Fruit fly (Drosophila melanogaster): Measurements from ENCODE around the gene CG8260.
A peak's percentile ranks its signal among the peaks of the same experiment; 100 is the strongest.

Gene CG8260

dm6 chrX:15769457-15769856, 13.3 kb downstream of the CG8260 start, which contains the start of gene CG33172 (continued):
- TF ChIP-seq CG9797 (GFP tag; optimal IDR thresholded peaks at IDR 0.05): peak; percentile 56
- no peak for TF ChIP-seq Fer1 (GFP tag; optimal IDR thresholded peaks at IDR 0.05)
- no peak for TF ChIP-seq CG13424 (tag; optimal IDR thresholded peaks at IDR 0.05)
- no peak for TF ChIP-seq CG18764 (GFP tag; optimal IDR thresholded peaks at IDR 0.05)
- TF ChIP-seq CG16815 (GFP tag; optimal IDR thresholded peaks at IDR 0.05): no peak
- no peak for TF ChIP-seq CG32767 (GFP tag; IDR thresholded peaks at IDR 0.05)
- TF ChIP-seq Abd-B (GFP tag; optimal IDR thresholded peaks at IDR 0.05): no peak
- TF ChIP-seq CG15073 (GFP tag; optimal IDR thresholded peaks at IDR 0.05): no peak
- no peak for TF ChIP-seq CG4360 (GFP tag; IDR thresholded peaks at IDR 0.05)
- no peak for TF ChIP-seq CG30403 (GFP tag; optimal IDR thresholded peaks at IDR 0.05)
- no peak for TF ChIP-seq Tbp (GFP tag; optimal IDR thresholded peaks at IDR 0.05)
- no peak for TF ChIP-seq CG6683 (GFP tag; optimal IDR thresholded peaks at IDR 0.05)
- TF ChIP-seq emc (GFP tag; optimal IDR thresholded peaks at IDR 0.05): no peak
- no peak for TF ChIP-seq Mrtf (GFP tag; IDR thresholded peaks at IDR 0.05)
- no peak for TF ChIP-seq wek (GFP tag; optimal IDR thresholded peaks at IDR 0.05)
- no peak for TF ChIP-seq Poxn (GFP tag; IDR thresholded peaks at IDR 0.05)
- no peak for TF ChIP-seq vnd (GFP tag; IDR thresholded peaks at IDR 0.05; ENCODE audit: partially characterized antibody)
- TF ChIP-seq CG12659 (GFP tag; optimal IDR thresholded peaks at IDR 0.05): no peak
- TF ChIP-seq rib (GFP tag; IDR thresholded peaks at IDR 0.05): no peak
- TF ChIP-seq CG2875 (GFP tag; optimal IDR thresholded peaks at IDR 0.05): no peak
- TF ChIP-seq onecut (GFP tag; IDR thresholded peaks at IDR 0.05): no peak
- peak; percentile 86 for TF ChIP-seq E2f2 (GFP tag; IDR thresholded peaks at IDR 0.05)
- TF ChIP-seq run (tag; optimal IDR thresholded peaks at IDR 0.05): no peak
- TF ChIP-seq CG8290 (GFP tag; optimal IDR thresholded peaks at IDR 0.05): no peak
- no peak for TF ChIP-seq CG8290 (tag; optimal IDR thresholded peaks at IDR 0.05)
- no peak for TF ChIP-seq CG18619 (GFP tag; optimal IDR thresholded peaks at IDR 0.05)
- TF ChIP-seq NK7.1 (GFP tag; optimal IDR thresholded peaks at IDR 0.05): no peak

DNA sequence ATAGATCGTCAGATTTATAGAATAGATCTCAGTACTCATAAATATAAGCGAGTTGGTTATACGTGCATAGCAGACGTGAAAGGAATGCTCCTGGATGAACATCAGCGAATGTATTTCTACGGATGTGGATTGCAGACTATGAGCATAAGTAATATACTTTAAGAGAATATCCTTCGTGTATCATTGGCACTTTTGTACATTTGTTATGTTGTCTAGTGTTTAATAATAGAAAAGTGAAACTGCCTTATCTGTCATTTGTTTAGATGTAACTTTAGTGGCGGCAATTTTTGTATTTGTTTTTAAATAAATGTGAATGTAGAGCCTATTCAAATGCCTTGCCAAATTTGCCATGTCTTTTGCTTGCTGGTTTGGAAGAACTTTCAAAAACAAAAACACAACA, 16.5 kb downstream of the CG8260 start, which contains the start of gene CG43672:
TSS of gene CG43672 (plus strand) at position 301 of the 400 bp plus-strand sequence.
- TF ChIP-seq CG1832 (GFP tag; optimal IDR thresholded peaks at IDR 0.05) (no peak), HmgZ (tag; optimal IDR thresholded peaks at IDR 0.05) (no peak), esg (GFP tag; conservative IDR thresholded peaks at IDR 0.05) (no peak), klu (GFP tag; IDR thresholded peaks at IDR 0.05) (no peak), CG8290 (GFP tag; optimal IDR thresholded peaks at IDR 0.05) (no peak), CG8290 (tag; optimal IDR thresholded peaks at IDR 0.05) (no peak), tx (GFP tag; optimal IDR thresholded peaks at IDR 0.05) (no peak), stc (GFP tag; IDR thresholded peaks at IDR 0.05) (no peak), Myb (GFP tag; optimal IDR thresholded peaks at IDR 0.05) (no peak), jing (GFP tag; optimal IDR thresholded peaks at IDR 0.05) (no peak), Lhr (GFP tag; optimal IDR thresholded peaks at IDR 0.05) (no peak)

- TF ChIP-seq CG6654 (GFP tag; optimal IDR thresholded peaks at IDR 0.05): no peak
- no peak for TF ChIP-seq CG31388 (GFP tag; optimal IDR thresholded peaks at IDR 0.05)
- no peak for TF ChIP-seq CG3163 (GFP tag; optimal IDR thresholded peaks at IDR 0.05)
- TF ChIP-seq mam (GFP tag; optimal IDR thresholded peaks at IDR 0.05): no peak
Measured at dm6 chrX:15778846-15779245, 22.7 kb downstream of the CG8260 start, which contains the start of gene CG43673. TSS of gene CG43673 (plus strand) at chrX:15779146.
